Fruit fly (Drosophila melanogaster) whole organism, wandering third instar larva: ENCODE results near the gene CG14990.

Experiments
- Abd-B ChIP-seq: fragments of >200 bp; optimal IDR thresholded peaks from 2 replicates; lab custom pipeline; 2017; ENCODE audit warnings: missing biosample characterization, missing genetic modification characterization
- CG32264 ChIP-seq: fragments of 200-800 bp; sonication (Bioruptor generic); optimal IDR thresholded peaks from 2 replicates; lab custom pipeline; 2016; ENCODE audit warnings: missing biosample characterization, missing genetic modification characterization
- CG9705 ChIP-seq: fragments of 200-800 bp; sonication (Bioruptor generic); optimal IDR thresholded peaks from 2 replicates; lab custom pipeline; 2018; ENCODE audit warnings: missing biosample characterization, mild to moderate bottlenecking, missing genetic modification characterization
- CrebA ChIP-seq: fragments of 200-800 bp; sonication (Bioruptor generic); optimal IDR thresholded peaks from 2 replicates; lab custom pipeline; 2016; ENCODE audit warnings: missing biosample characterization, mild to moderate bottlenecking, missing genetic modification characterization, borderline replicate concordance
- Dfd ChIP-seq: fragments of >200 bp; optimal IDR thresholded peaks from 2 replicates; lab custom pipeline; 2017; ENCODE audit warnings: missing biosample characterization, missing genetic modification characterization
- Dif ChIP-seq: fragments of 200-275, 200-300 bp; sonication (Bioruptor generic); optimal IDR thresholded peaks from 2 replicates; lab custom pipeline; 2018; ENCODE audit warnings: missing biosample characterization, missing genetic modification characterization; ENCODE audit not compliant: partially characterized antibody
- GATAd ChIP-seq: sonication (Bioruptor generic); optimal IDR thresholded peaks from 2 replicates; lab custom pipeline; 2016; ENCODE audit warnings: missing biosample characterization, missing genetic modification characterization
- HLH106 ChIP-seq: fragments of 200-800 bp; optimal IDR thresholded peaks from 3 replicates; lab custom pipeline; 2019; ENCODE audit warnings: missing biosample characterization, mild to moderate bottlenecking, missing genetic modification characterization, moderate library complexity
- Hnf4 ChIP-seq: fragments of 200-800 bp; sonication (Bioruptor generic); optimal IDR thresholded peaks from 2 replicates; lab custom pipeline; 2016; ENCODE audit warnings: missing biosample characterization, mild to moderate bottlenecking, missing genetic modification characterization
- Hr78 ChIP-seq: fragments of >200 bp; optimal IDR thresholded peaks from 2 replicates; lab custom pipeline; 2017; ENCODE audit warnings: missing biosample characterization, missing genetic modification characterization
- Hr83 ChIP-seq: fragments of 200-300 bp; sonication (Bioruptor generic); optimal IDR thresholded peaks from 2 replicates; lab custom pipeline; 2016; ENCODE audit warnings: missing biosample characterization, mild to moderate bottlenecking, missing genetic modification characterization, moderate library complexity; ENCODE audit not compliant: poor library complexity, severe bottlenecking
- Jra ChIP-seq: sonication (Bioruptor generic); optimal IDR thresholded peaks from 2 replicates; lab custom pipeline; 2016; ENCODE audit warnings: missing biosample characterization, missing genetic modification characterization
- Mio ChIP-seq: sonication (Bioruptor generic); optimal IDR thresholded peaks from 2 replicates; lab custom pipeline; 2016; ENCODE audit warnings: missing biosample characterization, missing genetic modification characterization
- Myc ChIP-seq: fragments of >200 bp; optimal IDR thresholded peaks from 2 replicates; lab custom pipeline; 2017
- N ChIP-seq: fragments of >200 bp; optimal IDR thresholded peaks from 2 replicates; lab custom pipeline; 2018; ENCODE audit warnings: missing biosample characterization, missing external identifiers, missing genetic modification characterization
- OdsH ChIP-seq: fragments of 200-800 bp; sonication (Bioruptor generic); optimal IDR thresholded peaks from 2 replicates; lab custom pipeline; 2016; ENCODE audit warnings: missing biosample characterization, mild to moderate bottlenecking, missing genetic modification characterization
- Sp1 ChIP-seq: fragments of 200-800 bp; sonication (Bioruptor generic); optimal IDR thresholded peaks from 3 replicates; lab custom pipeline; 2019; ENCODE audit warnings: missing biosample characterization, mild to moderate bottlenecking, missing genetic modification characterization, moderate library complexity
- Vsx2 ChIP-seq: fragments of 200-300, 225-300 bp; sonication (Bioruptor generic); optimal IDR thresholded peaks from 2 replicates; lab custom pipeline; 2018; ENCODE audit warnings: missing biosample characterization, missing genetic modification characterization; ENCODE audit not compliant: partially characterized antibody
- br ChIP-seq: fragments of 200-800 bp; sonication (Bioruptor generic); optimal IDR thresholded peaks from 2 replicates; lab custom pipeline; 2016; ENCODE audit warnings: missing biosample characterization, missing genetic modification characterization
- dl ChIP-seq, 2 experiments: fragments of 175-275, 200-275 bp in 1 of 2; fragments of 200-275 bp in 1 of 2; sonication (Bioruptor generic); optimal IDR thresholded peaks; lab custom pipeline; 2018; ENCODE audit warnings: mild to moderate bottlenecking in 2 of 2, missing biosample characterization in 2 of 2, missing genetic modification characterization in 2 of 2, moderate library complexity in 2 of 2; ENCODE audit not compliant: partially characterized antibody in 2 of 2, insufficient read depth in 1 of 2
- dmrt93B ChIP-seq: fragments of 200-800 bp; sonication (Bioruptor generic); optimal IDR thresholded peaks from 2 replicates; lab custom pipeline; 2018; ENCODE audit warnings: missing biosample characterization, mild to moderate bottlenecking, missing genetic modification characterization
- dsf ChIP-seq: sonication (Bioruptor generic); optimal IDR thresholded peaks from 2 replicates; lab custom pipeline; 2016; ENCODE audit warnings: missing biosample characterization, missing genetic modification characterization, borderline replicate concordance
- foxo ChIP-seq, 2 experiments: fragments of 200-800 bp; sonication (Bioruptor generic); optimal IDR thresholded peaks; 2 replicates in 1 of 2; 3 replicates in 1 of 2; lab custom pipeline; 2016 to 2017; ENCODE audit warnings: missing biosample characterization in 2 of 2, missing genetic modification characterization in 2 of 2
- fru ChIP-seq: fragments of 200-800 bp; sonication (Bioruptor generic); optimal IDR thresholded peaks from 3 replicates; lab custom pipeline; 2016; ENCODE audit warnings: missing biosample characterization, mild to moderate bottlenecking, missing genetic modification characterization
- h ChIP-seq: fragments of 200-800 bp; sonication (Bioruptor generic); optimal IDR thresholded peaks from 3 replicates; lab custom pipeline; 2016; ENCODE audit warnings: missing biosample characterization, mild to moderate bottlenecking, missing genetic modification characterization
- jim ChIP-seq: fragments of 175-275, 200-325 bp; sonication (Bioruptor generic); optimal IDR thresholded peaks from 2 replicates; lab custom pipeline; 2016; ENCODE audit warnings: missing biosample characterization, mild to moderate bottlenecking, missing genetic modification characterization
- lola ChIP-seq: fragments of >200 bp; optimal IDR thresholded peaks from 2 replicates; lab custom pipeline; 2017; ENCODE audit warnings: missing biosample characterization, missing genetic modification characterization
- psq ChIP-seq: fragments of 200-800 bp; sonication (Bioruptor generic); optimal IDR thresholded peaks from 3 replicates; lab custom pipeline; 2017; ENCODE audit warnings: missing biosample characterization, mild to moderate bottlenecking, missing genetic modification characterization, moderate library complexity
- sage ChIP-seq: fragments of 200-800 bp; sonication (Bioruptor generic); optimal IDR thresholded peaks from 2 replicates; lab custom pipeline; 2016; ENCODE audit warnings: missing biosample characterization, mild to moderate bottlenecking, missing genetic modification characterization
- tai ChIP-seq: sonication (Bioruptor generic); optimal IDR thresholded peaks from 2 replicates; lab custom pipeline; 2016; ENCODE audit warnings: missing biosample characterization, missing genetic modification characterization
- usp ChIP-seq: fragments of >200 bp; optimal IDR thresholded peaks from 2 replicates; lab custom pipeline; 2017; ENCODE audit warnings: missing biosample characterization, missing genetic modification characterization

Gene CG14990

dm6 chr3L:4087281-4087680 lies 5.7 kb upstream of the CG14990 start, which contains the start of gene CG14989:
Gene CG14989, plus strand, starts transcription at chr3L:4087581.
- no peak for TF ChIP-seq Sp1
- no peak for TF ChIP-seq br (GFP tag; lab: Kevin White, UChicago)
- TF ChIP-seq Jra (GFP tag; lab: Kevin White, UChicago), result no peak
- TF ChIP-seq CrebA (GFP tag; lab: Kevin White, UChicago), result no peak
- TF ChIP-seq fru (GFP tag; lab: Kevin White, UChicago), result no peak
- TF ChIP-seq sage (GFP tag; lab: Kevin White, UChicago), result no peak
- no peak for TF ChIP-seq CG9705 (GFP tag; lab: Kevin White, UChicago)
- TF ChIP-seq Myc (lab: Kevin White, UChicago), result no peak
- no peak for TF ChIP-seq psq
- no peak for TF ChIP-seq usp (GFP tag; lab: Kevin White, UChicago)
- TF ChIP-seq Dif (GFP tag; lab: Kevin White, UChicago), result no peak
- no peak for TF ChIP-seq tai (GFP tag; lab: Kevin White, UChicago)
- no peak for TF ChIP-seq HLH106 (tag; lab: Kevin White, UChicago)
- no peak for TF ChIP-seq foxo (GFP tag; optimal IDR thresholded peaks at IDR 0.05; lab: Kevin White, UChicago)
- TF ChIP-seq Mio (GFP tag; lab: Kevin White, UChicago), result no peak
- no peak for TF ChIP-seq h
- no peak for TF ChIP-seq OdsH (GFP tag; lab: Kevin White, UChicago)
- no peak for TF ChIP-seq N
- no peak for TF ChIP-seq GATAd (GFP tag; lab: Kevin White, UChicago)
- TF ChIP-seq CG32264 (GFP tag; lab: Kevin White, UChicago), result no peak
- TF ChIP-seq, all 38 proteins: peak for 0

- TF ChIP-seq Dif (GFP tag; lab: Kevin White, UChicago), result no peak
- TF ChIP-seq h, result no peak
- TF ChIP-seq Vsx2 (GFP tag; lab: Kevin White, UChicago), result peak; percentile 35
These were observed 4.3 kb upstream of the CG14990 start, which contains the start of gene Gad1 for dm6 chr3L:4088694-4089190. Gene Gad1, minus strand, starts transcription at chr3L:4088744.

dm6 chr3L:4096546-4096945 lies 3.5 kb downstream of the CG14990 start:
- no peak for TF ChIP-seq GATAd (GFP tag; lab: Kevin White, UChicago)
- no peak for TF ChIP-seq Abd-B (GFP tag; lab: Kevin White, UChicago)
- TF ChIP-seq CrebA (GFP tag; lab: Kevin White, UChicago), result no peak
- TF ChIP-seq Hnf4 (GFP tag; lab: Kevin White, UChicago), result no peak
- TF ChIP-seq tai (GFP tag; lab: Kevin White, UChicago), result no peak
- no peak for TF ChIP-seq CG9705 (GFP tag; lab: Kevin White, UChicago)
- TF ChIP-seq Myc (lab: Kevin White, UChicago), result no peak
- no peak for TF ChIP-seq br (GFP tag; lab: Kevin White, UChicago)
- TF ChIP-seq dl (GFP tag; optimal IDR thresholded peaks at IDR 0.05; lab: Kevin White, UChicago; ENCODE audit: insufficient read depth in 1 of 2, partially characterized antibody in 2 of 2), result no peak
- no peak for TF ChIP-seq lola (GFP tag; lab: Kevin White, UChicago)
- no peak for TF ChIP-seq dmrt93B
- TF ChIP-seq foxo (GFP tag; optimal IDR thresholded peaks at IDR 0.05; lab: Kevin White, UChicago), result no peak
- no peak for TF ChIP-seq dsf
- TF ChIP-seq Sp1, result no peak
- TF ChIP-seq fru (GFP tag; lab: Kevin White, UChicago), result no peak
- no peak for TF ChIP-seq OdsH (GFP tag; lab: Kevin White, UChicago)
- no peak for TF ChIP-seq Dfd (GFP tag; lab: Kevin White, UChicago)
- TF ChIP-seq jim (GFP tag; lab: Kevin White, UChicago), result no peak

- TF ChIP-seq CG32264 (GFP tag; lab: Kevin White, UChicago) (no peak), dl (GFP tag; optimal IDR thresholded peaks at IDR 0.05; lab: Kevin White, UChicago; ENCODE audit: insufficient read depth in 1 of 2, partially characterized antibody in 2 of 2) (no peak), Abd-B (GFP tag; lab: Kevin White, UChicago) (no peak), usp (GFP tag; lab: Kevin White, UChicago) (no peak), Hr83 (GFP tag; lab: Kevin White, UChicago) (no peak), Hr78 (GFP tag; lab: Kevin White, UChicago) (no peak), foxo (GFP tag; optimal IDR thresholded peaks at IDR 0.05; lab: Kevin White, UChicago) (no peak), CrebA (GFP tag; lab: Kevin White, UChicago) (no peak), psq (no peak), Mio (GFP tag; lab: Kevin White, UChicago) (no peak), h (no peak), GATAd (GFP tag; lab: Kevin White, UChicago) (no peak), Vsx2 (GFP tag; lab: Kevin White, UChicago) (no peak), br (GFP tag; lab: Kevin White, UChicago) (no peak), HLH106 (tag; lab: Kevin White, UChicago) (no peak)
- TF ChIP-seq, all 38 proteins: peak for 0
These were observed 6.2 kb downstream of the CG14990 start for dm6 chr3L:4099194-4099593.
